Worm (Caenorhabditis elegans): Measurements from ENCODE around the gene clec-137.

Gene clec-137

ce11 chrII:4638891-4639290, 21.0 kb upstream of the clec-137 start:
- TF ChIP-seq Y95B8A.8 (GFP tag; IDR thresholded peaks at IDR 0.05) (no peak), cebp-2 (GFP tag; IDR thresholded peaks at IDR 0.05) (no peak)

ce11 chrII:4638241-4638640, 20.4 kb upstream of the clec-137 start, which contains the start of gene che-10:
Gene che-10 (minus strand): TSS chrII:4638341.
- TF ChIP-seq ceh-100 (GFP tag; IDR thresholded peaks at IDR 0.05), result no peak
- no peak for TF ChIP-seq pbrm-1 (GFP tag; IDR thresholded peaks at IDR 0.05)
- no peak for TF ChIP-seq ceh-27 (GFP tag; optimal IDR thresholded peaks at IDR 0.05)
- no peak for TF ChIP-seq ztf-18 (tag; optimal IDR thresholded peaks at IDR 0.05)
- no peak for TF ChIP-seq F23B12.7 (tag; optimal IDR thresholded peaks at IDR 0.05; ENCODE audit: insufficient read depth)
- TF ChIP-seq zim-3 (tag; optimal IDR thresholded peaks at IDR 0.05), result no peak
- TF ChIP-seq aptf-3 (GFP tag; IDR thresholded peaks at IDR 0.05), result no peak
- TF ChIP-seq madf-10 (tag; optimal IDR thresholded peaks at IDR 0.05), result no peak
- TF ChIP-seq fkh-3 (tag; optimal IDR thresholded peaks at IDR 0.05), result no peak
- TF ChIP-seq F33H1.4 (GFP tag; IDR thresholded peaks at IDR 0.05), result no peak
- TF ChIP-seq Y79H2A.3 (GFP tag; conservative IDR thresholded peaks at IDR 0.05), result no peak
- TF ChIP-seq ets-4 (GFP tag; optimal IDR thresholded peaks at IDR 0.05), result no peak

DNA sequence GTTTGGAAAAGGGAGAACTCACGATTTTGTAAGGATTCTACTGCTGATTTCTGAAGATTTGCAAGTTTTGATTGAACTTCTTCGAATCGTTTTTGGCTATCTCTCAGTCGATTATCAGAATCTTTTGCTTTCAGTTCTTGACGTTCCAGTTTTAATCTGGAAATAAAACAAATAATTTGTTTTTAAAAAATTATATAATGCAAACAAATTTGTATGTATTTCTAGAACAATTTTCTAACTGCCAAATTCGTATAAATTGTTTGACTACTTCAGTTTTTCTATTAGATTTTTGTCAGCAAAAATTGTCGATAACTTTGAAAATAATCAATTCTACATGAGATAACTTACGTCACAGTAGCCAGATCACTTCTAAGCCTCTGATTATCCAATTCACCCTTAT, 13.6 kb upstream of the clec-137 start:
- TF ChIP-seq C17E4.6 (GFP tag; IDR thresholded peaks at IDR 0.05) (no peak), ZK185.1 (tag; optimal IDR thresholded peaks at IDR 0.05; ENCODE audit: poor library complexity, severe bottlenecking) (no peak), mxl-1 (tag; optimal IDR thresholded peaks at IDR 0.05) (no peak), aptf-2 (GFP tag; conservative IDR thresholded peaks at IDR 0.05) (no peak), ceh-79 (tag; optimal IDR thresholded peaks at IDR 0.05) (no peak), rcor-1 (GFP tag; IDR thresholded peaks at IDR 0.05) (no peak), lag-1 (GFP tag; IDR thresholded peaks at IDR 0.05) (no peak), snpc-3.4 (tag; optimal IDR thresholded peaks at IDR 0.05) (no peak)

- no peak for TF ChIP-seq chd-7 (tag; optimal IDR thresholded peaks at IDR 0.05)
- TF ChIP-seq F33H1.4 (GFP tag; IDR thresholded peaks at IDR 0.05), result no peak
- no peak for TF ChIP-seq ets-4 (GFP tag; optimal IDR thresholded peaks at IDR 0.05)
- TF ChIP-seq attf-6 (GFP tag; IDR thresholded peaks at IDR 0.05), result no peak
- TF ChIP-seq snpc-1.1 (tag; optimal IDR thresholded peaks at IDR 0.05; ENCODE audit: insufficient read depth), result no peak
Observed at ce11 chrII:4626606-4627005, 8.7 kb upstream of the clec-137 start, which contains the start of gene F35D11.1. Gene F35D11.1 (plus strand): TSS chrII:4626906.

- TF ChIP-seq atf-7 (tag; optimal IDR thresholded peaks at IDR 0.05) (no peak), hsf-1 (GFP tag; IDR thresholded peaks at IDR 0.05) (no peak), let-526 (GFP tag; IDR thresholded peaks at IDR 0.05) (no peak), Y95B8A.8 (GFP tag; IDR thresholded peaks at IDR 0.05) (no peak), F57C9.4 (tag; optimal IDR thresholded peaks at IDR 0.05) (no peak), lin-35 (GFP tag; optimal IDR thresholded peaks at IDR 0.05) (no peak), ceh-79 (tag; optimal IDR thresholded peaks at IDR 0.05) (no peak), unc-130 (GFP tag; optimal IDR thresholded peaks at IDR 0.05) (no peak), F57A8.1 (GFP tag; optimal IDR thresholded peaks at IDR 0.05) (no peak), snpc-3.4 (tag; optimal IDR thresholded peaks at IDR 0.05) (no peak), aptf-2 (GFP tag; conservative IDR thresholded peaks at IDR 0.05) (no peak), hlh-12 (tag; optimal IDR thresholded peaks at IDR 0.05) (no peak), F23B12.7 (tag; optimal IDR thresholded peaks at IDR 0.05; ENCODE audit: insufficient read depth) (no peak), tbx-9 (tag; optimal IDR thresholded peaks at IDR 0.05; ENCODE audit: borderline replicate concordance) (no peak)
Observed at ce11 chrII:4621650-4622049, 3.8 kb upstream of the clec-137 start, which contains the start of gene clec-139. Gene clec-139 (minus strand): TSS chrII:4621750.
